Fruit fly (Drosophila melanogaster): ENCODE results near the gene CG17272.

CG17272 gene

DNA sequence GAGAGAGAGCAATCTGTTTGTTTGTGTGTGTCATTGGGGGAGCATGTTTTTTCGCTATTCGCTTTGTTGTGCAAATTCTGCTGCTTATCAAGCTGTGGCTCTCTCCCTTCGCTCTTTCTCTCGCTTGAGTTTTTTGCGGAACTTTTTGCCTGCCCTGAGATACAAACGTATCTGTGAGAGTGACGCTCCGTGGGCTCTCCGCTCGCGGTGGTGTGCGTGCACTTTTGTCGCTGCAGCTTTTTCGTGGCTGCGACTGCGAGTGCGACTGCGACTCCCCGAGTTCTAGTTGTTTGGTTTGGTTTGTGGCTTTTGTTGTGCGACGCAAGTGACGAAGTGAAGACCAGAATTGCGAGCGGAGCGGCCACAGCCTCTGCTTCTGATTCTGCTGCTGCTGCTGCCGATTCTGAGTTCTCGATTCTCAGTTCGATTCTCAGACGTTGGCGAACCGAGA is 41.4 kb downstream of the CG17272 start:
- TF ChIP-seq Trl (optimal IDR thresholded peaks at IDR 0.05) = peak; percentile 40 to 43
- no peak for TF ChIP-seq Trl (GFP tag; optimal IDR thresholded peaks at IDR 0.05)
- TF ChIP-seq CG18619 (GFP tag; optimal IDR thresholded peaks at IDR 0.05) = no peak
- TF ChIP-seq CG6791 (GFP tag; IDR thresholded peaks at IDR 0.05; ENCODE audit: partially characterized antibody) = 0 out of 3 replicates have a peak, but pooled peaks have one; percentile 7
- TF ChIP-seq nom (GFP tag; optimal IDR thresholded peaks at IDR 0.05) = peak; percentile 62
- TF ChIP-seq Drgx (GFP tag; IDR thresholded peaks at IDR 0.05) = peak; percentile 82
- TF ChIP-seq lbe (GFP tag; optimal IDR thresholded peaks at IDR 0.05) = peak; percentile 83
- TF ChIP-seq corto (GFP tag; optimal IDR thresholded peaks at IDR 0.05) = peak; percentile 40
- TF ChIP-seq BtbVII (GFP tag; optimal IDR thresholded peaks at IDR 0.05) = no peak
- no peak for TF ChIP-seq CG17328 (GFP tag; IDR thresholded peaks at IDR 0.05)
- no peak for TF ChIP-seq CG3281 (GFP tag; optimal IDR thresholded peaks at IDR 0.05)
- no peak for TF ChIP-seq chn (GFP tag; optimal IDR thresholded peaks at IDR 0.05)

DNA sequence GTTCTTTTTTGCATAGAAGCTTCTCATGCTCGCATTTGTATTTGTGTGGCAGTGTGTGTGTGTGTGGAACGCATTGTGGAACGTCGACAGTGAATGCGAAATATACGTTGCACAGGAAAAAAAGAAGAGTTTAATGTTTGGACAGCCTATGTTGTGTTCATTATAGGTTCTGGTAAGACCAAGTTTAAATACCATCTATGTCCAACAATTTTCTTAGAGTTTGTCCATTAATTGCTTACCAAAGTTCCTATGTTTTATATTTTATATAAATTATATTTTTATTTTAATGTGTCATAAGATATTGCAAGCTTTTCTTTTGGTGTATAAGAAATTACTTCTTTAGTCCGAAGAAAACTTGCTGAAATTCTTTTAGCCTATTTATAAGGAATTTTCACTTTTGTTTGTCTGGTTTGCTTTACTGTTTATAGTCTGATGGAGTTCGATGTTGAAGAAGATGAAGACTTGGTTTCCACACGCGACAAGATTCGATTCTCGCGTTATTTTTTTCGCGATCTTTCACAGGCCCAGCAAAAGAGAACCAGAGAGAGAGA is 41.9 kb downstream of the CG17272 start:
- peak in 1 of 2 experiments; percentile 74 for TF ChIP-seq bsh (GFP tag; optimal IDR thresholded peaks at IDR 0.05)
- TF ChIP-seq CG17328 (GFP tag; IDR thresholded peaks at IDR 0.05) = no peak
- TF ChIP-seq Drgx (GFP tag; IDR thresholded peaks at IDR 0.05) = peak; percentile 73
- peak; percentile 65 for TF ChIP-seq nom (GFP tag; optimal IDR thresholded peaks at IDR 0.05)

DNA sequence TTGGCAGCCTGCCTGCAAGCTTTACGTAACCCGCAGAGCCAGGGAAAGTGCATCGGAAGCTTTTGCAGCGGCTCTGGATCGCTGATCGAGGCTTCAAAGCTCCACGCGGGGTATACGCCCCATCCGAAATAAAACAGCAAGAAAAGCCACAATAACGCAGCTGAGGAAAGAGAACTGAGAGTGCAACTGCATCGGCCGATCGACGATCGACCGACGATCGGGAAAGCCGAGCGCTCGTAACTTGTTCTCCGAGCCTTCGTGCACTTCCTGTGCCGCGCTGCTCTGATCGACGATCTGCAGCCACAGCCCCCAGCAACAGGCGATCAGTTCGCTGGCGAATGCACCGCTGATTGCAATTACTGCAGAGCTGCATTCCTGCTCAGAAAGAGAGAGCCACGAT is 44.1 kb downstream of the CG17272 start:
- TF ChIP-seq Deaf1 (tag; optimal IDR thresholded peaks at IDR 0.05) (peak; percentile 82), CG8478 (optimal IDR thresholded peaks at IDR 0.05) (peak; percentile 41), CG12391 (tag; optimal IDR thresholded peaks at IDR 0.05) (no peak), CG7357 (GFP tag; IDR thresholded peaks at IDR 0.05) (0 out of 3 replicates have a peak, but pooled peaks have one; percentile 25), nom (GFP tag; optimal IDR thresholded peaks at IDR 0.05) (peak; percentile 93), CG16813 (GFP tag; IDR thresholded peaks at IDR 0.05; ENCODE audit: partially characterized antibody) (0 out of 3 replicates have a peak, but pooled peaks have one; percentile 33), Ets65A (GFP tag) (peak; percentile 25), Gsc (GFP tag; IDR thresholded peaks at IDR 0.05) (no peak), bsh (GFP tag; optimal IDR thresholded peaks at IDR 0.05) (peak in 1 of 2 experiments; percentile 56), Drgx (GFP tag; IDR thresholded peaks at IDR 0.05) (peak; percentile 83), zen2 (GFP tag; IDR thresholded peaks at IDR 0.05; ENCODE audit: partially characterized antibody) (0 out of 3 replicates have a peak, but pooled peaks have one; percentile 21), CG15479 (GFP tag; optimal IDR thresholded peaks at IDR 0.05) (peak; percentile 28), sima (GFP tag; optimal IDR thresholded peaks at IDR 0.05) (no peak), lbe (GFP tag; optimal IDR thresholded peaks at IDR 0.05) (peak; percentile 53), corto (GFP tag; optimal IDR thresholded peaks at IDR 0.05) (peak; percentile 75)

DNA sequence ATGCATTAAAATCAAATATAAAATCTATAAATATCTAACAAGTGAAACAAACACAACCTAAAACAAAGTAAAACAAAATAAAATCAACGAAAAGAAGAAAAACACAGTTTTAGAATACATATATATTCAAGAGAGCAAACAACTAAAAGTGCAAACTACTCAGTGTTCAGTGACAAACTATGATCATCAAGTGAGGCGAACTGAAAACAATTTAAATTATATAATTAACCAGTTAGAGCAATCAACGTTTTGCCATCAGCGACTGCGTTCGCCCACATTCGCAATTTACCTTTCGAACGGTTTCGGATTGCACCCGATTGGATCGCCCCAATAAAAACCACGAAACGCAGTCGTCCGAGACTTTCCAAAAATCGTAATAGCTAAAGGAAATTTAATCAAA is 44.5 kb downstream of the CG17272 start:
- TF ChIP-seq slbo (GFP tag; IDR thresholded peaks at IDR 0.05) (no peak), CG1233 (GFP tag; optimal IDR thresholded peaks at IDR 0.05) (no peak), gcm (GFP tag; optimal IDR thresholded peaks at IDR 0.05) (no peak), CG10462 (GFP tag; optimal IDR thresholded peaks at IDR 0.05) (no peak), lbe (GFP tag; optimal IDR thresholded peaks at IDR 0.05) (no peak), en (GFP tag; optimal IDR thresholded peaks at IDR 0.05) (no peak), bcd (GFP tag; optimal IDR thresholded peaks at IDR 0.05) (no peak), nau (GFP tag; optimal IDR thresholded peaks at IDR 0.05) (no peak), CG12071 (GFP tag; optimal IDR thresholded peaks at IDR 0.05) (no peak), CG15479 (GFP tag; optimal IDR thresholded peaks at IDR 0.05) (no peak), CG30403 (GFP tag; optimal IDR thresholded peaks at IDR 0.05) (no peak), CG6254 (GFP tag; optimal IDR thresholded peaks at IDR 0.05) (no peak), Aef1 (GFP tag; IDR thresholded peaks at IDR 0.05) (no peak), sqz (GFP tag; optimal IDR thresholded peaks at IDR 0.05) (no peak), CG7357 (GFP tag; IDR thresholded peaks at IDR 0.05) (no peak), CG1602 (GFP tag; optimal IDR thresholded peaks at IDR 0.05) (no peak), repo (GFP tag; optimal IDR thresholded peaks at IDR 0.05) (no peak), nmo (GFP tag; optimal IDR thresholded peaks at IDR 0.05) (no peak)
